Worm (Caenorhabditis elegans): ENCODE data around the gene K02E10.7.

DNA sequence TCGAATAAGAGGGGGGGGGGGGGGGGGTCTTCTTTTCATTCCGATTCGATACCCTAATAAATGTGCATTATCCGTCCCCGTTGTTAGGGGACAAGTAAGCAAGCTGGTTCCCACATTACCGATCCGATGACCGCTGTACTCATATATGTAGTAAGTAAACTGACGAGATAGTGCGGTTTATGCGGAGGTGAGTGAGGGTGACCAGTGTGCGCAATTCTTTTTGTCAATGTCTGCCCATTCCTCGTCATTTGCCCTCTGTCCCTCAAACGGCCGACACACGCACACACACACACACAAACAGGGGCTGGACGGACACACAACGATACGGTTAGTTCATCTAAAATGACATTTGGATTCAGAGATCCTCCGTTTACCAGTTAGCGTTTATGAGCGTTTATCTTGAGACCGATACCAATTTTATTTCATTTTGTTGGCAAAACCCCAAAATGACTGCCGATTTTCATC, 43.9 kb upstream of the K02E10.7 start, which contains the start of gene aat-3:
- TF ChIP-seq elt-2 (tag; optimal IDR thresholded peaks at IDR 0.05): no peak
- no peak for TF ChIP-seq hlh-30 (tag; optimal IDR thresholded peaks at IDR 0.05; ENCODE audit: insufficient read depth)
- TF ChIP-seq pqm-1 (tag; optimal IDR thresholded peaks at IDR 0.05): no peak
- no peak for TF ChIP-seq T23F11.4 (GFP tag; optimal IDR thresholded peaks at IDR 0.05)
- peak; percentile 18 for TF ChIP-seq nfya-1 (tag; optimal IDR thresholded peaks at IDR 0.05)
- no peak for TF ChIP-seq hlh-15 (tag; optimal IDR thresholded peaks at IDR 0.05)
- TF ChIP-seq pag-3 (tag; optimal IDR thresholded peaks at IDR 0.05; ENCODE audit: borderline replicate concordance): no peak
- TF ChIP-seq lim-6 (tag; optimal IDR thresholded peaks at IDR 0.05): no peak
- TF ChIP-seq ceh-45 (GFP tag; IDR thresholded peaks at IDR 0.05): no peak
- no peak for TF ChIP-seq C08G9.2 (tag; optimal IDR thresholded peaks at IDR 0.05)
- TF ChIP-seq gmeb-2 (tag; optimal IDR thresholded peaks at IDR 0.05): no peak

All from whole organism, late embryonic.